Fruit fly (Drosophila melanogaster): ENCODE measurements around the gene Grip163.

DNA sequence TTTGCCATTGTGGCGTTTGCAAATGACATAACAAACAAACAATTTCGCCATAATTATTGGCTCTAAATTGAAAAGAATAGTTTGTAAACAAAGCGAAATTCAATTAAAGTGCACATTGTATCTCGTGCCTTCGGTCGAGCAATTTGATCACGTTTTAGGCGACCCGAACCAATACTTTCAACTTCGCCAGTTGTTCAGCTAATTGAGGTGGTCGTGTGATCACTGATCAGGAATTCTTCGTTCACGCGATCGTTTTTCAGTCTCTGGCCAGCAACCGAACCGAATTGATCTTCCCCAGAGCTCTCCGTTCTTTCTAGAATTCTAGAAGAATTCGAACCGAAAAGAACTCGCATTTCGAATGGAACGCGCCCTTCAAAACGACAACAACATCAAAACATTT lies 6.2 kb upstream of the Grip163 start:
- TF ChIP-seq pan (optimal IDR thresholded peaks at IDR 0.05) (no peak), br (GFP tag; optimal IDR thresholded peaks at IDR 0.05) (no peak), foxo (GFP tag; optimal IDR thresholded peaks at IDR 0.05) (no peak), Abd-B (GFP tag; optimal IDR thresholded peaks at IDR 0.05) (no peak), N (GFP tag; optimal IDR thresholded peaks at IDR 0.05) (no peak), Hr78 (GFP tag; optimal IDR thresholded peaks at IDR 0.05) (no peak), usp (GFP tag; optimal IDR thresholded peaks at IDR 0.05) (no peak), h (GFP tag; optimal IDR thresholded peaks at IDR 0.05) (no peak), dmrt93B (GFP tag; optimal IDR thresholded peaks at IDR 0.05) (no peak), CG9705 (GFP tag; optimal IDR thresholded peaks at IDR 0.05) (no peak), woc (GFP tag; optimal IDR thresholded peaks at IDR 0.05) (no peak), psq (GFP tag; optimal IDR thresholded peaks at IDR 0.05) (no peak), sv (GFP tag; optimal IDR thresholded peaks at IDR 0.05) (no peak), Dfd (GFP tag; optimal IDR thresholded peaks at IDR 0.05) (no peak)

Measured in whole organism, wandering third instar larva.